Fruit fly (Drosophila melanogaster) whole organism, embryonic: ENCODE results near the gene CG16959.
A peak's percentile ranks its signal among the peaks of the same experiment; 100 is the strongest.

Source experiments
- Bdp1 ChIP-seq: fragments of 200-800 bp; sonication (Bioruptor generic); optimal IDR thresholded peaks from 3 replicates; lab custom pipeline; 2016; ENCODE audit warnings: missing biosample characterization, missing genetic modification characterization
- Blimp-1 ChIP-seq: fragments of 200-800 bp; sonication (Bioruptor generic); optimal IDR thresholded peaks from 3 replicates; lab custom pipeline; 2018; ENCODE audit warnings: missing biosample characterization, missing genetic modification characterization, mild to moderate bottlenecking, moderate library complexity, missing genetic modification reagents
- CG11247 ChIP-seq: fragments of 200-800 bp; sonication (Bioruptor generic); IDR thresholded peaks from 2 replicates; pipeline ENCODE4 v1.3.6; 2022; ENCODE audit warnings: missing biosample characterization, missing genetic modification characterization
- CG11504 ChIP-seq: fragments of 200-800 bp; sonication (Bioruptor generic); optimal IDR thresholded peaks from 3 replicates; lab custom pipeline; 2019; ENCODE audit warnings: missing biosample characterization, mild to moderate bottlenecking, missing genetic modification characterization, moderate library complexity
- CG15479 ChIP-seq: fragments of 200-800 bp; sonication (Bioruptor generic); optimal IDR thresholded peaks from 3 replicates; lab custom pipeline; 2019; ENCODE audit warnings: missing biosample characterization, mild to moderate bottlenecking, missing genetic modification characterization, moderate library complexity
- CG1602 ChIP-seq: fragments of 200-800 bp; sonication (Bioruptor generic); optimal IDR thresholded peaks from 3 replicates; lab custom pipeline; 2016; ENCODE audit warnings: missing biosample characterization, missing genetic modification characterization
- CG1603 ChIP-seq: fragments of 200-800 bp; sonication (Bioruptor generic); optimal IDR thresholded peaks from 2 replicates; lab custom pipeline; 2019; ENCODE audit warnings: missing biosample characterization, mild to moderate bottlenecking, missing genetic modification characterization, moderate library complexity
- CG17186 ChIP-seq: fragments of 200-800 bp; sonication (Bioruptor generic); optimal IDR thresholded peaks from 3 replicates; lab custom pipeline; 2017; ENCODE audit warnings: missing biosample characterization, missing genetic modification reagents, missing genetic modification characterization
- CG18262 ChIP-seq: fragments of 200-800 bp; optimal IDR thresholded peaks from 3 replicates; lab custom pipeline; 2019; ENCODE audit warnings: missing biosample characterization, mild to moderate bottlenecking, missing genetic modification characterization, moderate library complexity
- CG18599 ChIP-seq: fragments of 200-800 bp; sonication (Bioruptor generic); optimal IDR thresholded peaks from 3 replicates; lab custom pipeline; 2017; ENCODE audit warnings: missing biosample characterization, missing genetic modification characterization, mild to moderate bottlenecking, moderate library complexity, missing genetic modification reagents
- CG2678 ChIP-seq: fragments of 200-800 bp; sonication (Bioruptor generic); optimal IDR thresholded peaks from 3 replicates; lab custom pipeline; 2019; ENCODE audit warnings: missing biosample characterization, mild to moderate bottlenecking, missing genetic modification characterization, moderate library complexity
- CG31441 ChIP-seq: fragments of 200-800 bp; sonication (Bioruptor generic); IDR thresholded peaks from 2 replicates; pipeline ENCODE4 v1.3.6; 2022; ENCODE audit warnings: missing biosample characterization, missing genetic modification characterization
- CG3163 ChIP-seq: fragments of 200-800 bp; sonication (Bioruptor generic); optimal IDR thresholded peaks from 3 replicates; lab custom pipeline; 2016; ENCODE audit warnings: missing biosample characterization, missing genetic modification characterization
- CG5953 ChIP-seq: fragments of 200-800 bp; sonication (Bioruptor generic); IDR thresholded peaks from 2 replicates; pipeline ENCODE4 v1.3.6; 2022; ENCODE audit warnings: missing biosample characterization, missing genetic modification characterization
- CG6254 ChIP-seq: fragments of 200-800 bp; sonication (Bioruptor generic); optimal IDR thresholded peaks from 3 replicates; lab custom pipeline; 2017; ENCODE audit warnings: mild to moderate bottlenecking, missing biosample characterization, missing genetic modification reagents, missing genetic modification characterization
- CG6689 ChIP-seq: fragments of 200-800 bp; sonication (Bioruptor generic); IDR thresholded peaks from 2 replicates; pipeline ENCODE4 v1.3.6; 2022; ENCODE audit warnings: missing biosample characterization, missing genetic modification characterization
- CG7357 ChIP-seq: fragments of 200-800 bp; sonication (Bioruptor generic); IDR thresholded peaks from 3 replicates; pipeline ENCODE4 v1.3.6; 2022; ENCODE audit warnings: missing biosample characterization, missing genetic modification characterization
- CG9727 ChIP-seq: fragments of 200-800 bp; sonication (Bioruptor generic); optimal IDR thresholded peaks from 3 replicates; lab custom pipeline; 2017; ENCODE audit warnings: missing biosample characterization, mild to moderate bottlenecking, missing genetic modification characterization
- ERR ChIP-seq: fragments of 200-800 bp; sonication (Bioruptor generic); optimal IDR thresholded peaks from 2 replicates; lab custom pipeline; 2016; ENCODE audit warnings: missing biosample characterization, missing genetic modification characterization
- Hr39 ChIP-seq: fragments of >200 bp; optimal IDR thresholded peaks from 2 replicates; lab custom pipeline; 2017
- Med ChIP-seq: fragments of 200-800 bp; sonication (Bioruptor generic); peaks from one replicate; lab custom pipeline; 2016; ENCODE audit warnings: missing biosample characterization, missing genetic modification characterization, mild to moderate bottlenecking, inconsistent platforms, moderate library complexity
- Pdp1 ChIP-seq, 2 experiments: fragments of 200-800 bp; sonication (Bioruptor generic); optimal IDR thresholded peaks; 3 replicates each; lab custom pipeline; 2016; ENCODE audit warnings: missing biosample characterization in 2 of 2, missing genetic modification characterization in 2 of 2, mild to moderate bottlenecking in 1 of 2, moderate library complexity in 1 of 2
- Trl ChIP-seq, 3 experiments: fragments of >200 bp in 2 of 3; fragments of 200-800 bp in 1 of 3; sonication (Bioruptor generic) in 1 of 3; optimal IDR thresholded peaks; 2 replicates in 1 of 3; 3 replicates in 2 of 3; lab custom pipeline; 2016 to 2017; ENCODE audit warnings: missing biosample characterization in 1 of 3, missing genetic modification characterization in 1 of 3
- abd-A ChIP-seq: fragments of 200-800 bp; sonication (Bioruptor generic); optimal IDR thresholded peaks from 3 replicates; lab custom pipeline; 2019; ENCODE audit warnings: missing biosample characterization, mild to moderate bottlenecking, missing genetic modification characterization, moderate library complexity
- ash1 ChIP-seq: fragments of 200-800 bp; sonication (Bioruptor generic); optimal IDR thresholded peaks from 2 replicates; lab custom pipeline; 2018; ENCODE audit warnings: missing biosample characterization, mild to moderate bottlenecking, missing genetic modification characterization
- bbx ChIP-seq: fragments of 200-800 bp; sonication (Bioruptor generic); IDR thresholded peaks from 2 replicates; pipeline ENCODE4 v1.3.6; 2022; ENCODE audit warnings: missing biosample characterization, missing genetic modification characterization; ENCODE audit not compliant: partially characterized antibody
- br ChIP-seq: fragments of >200 bp; optimal IDR thresholded peaks from 2 replicates; lab custom pipeline; 2017
- chn ChIP-seq: fragments of 200-800 bp; sonication (Bioruptor generic); optimal IDR thresholded peaks from 2 replicates; lab custom pipeline; 2016; ENCODE audit warnings: missing biosample characterization, missing genetic modification characterization
- dan ChIP-seq: fragments of 200-800 bp; sonication (Bioruptor generic); IDR thresholded peaks from 2 replicates; pipeline ENCODE4 v1.3.6; 2022; ENCODE audit warnings: missing biosample characterization, missing genetic modification characterization
- disco-r ChIP-seq: fragments of 200-800 bp; sonication (Bioruptor generic); optimal IDR thresholded peaks from 2 replicates; lab custom pipeline; 2016; ENCODE audit warnings: missing biosample characterization, missing genetic modification characterization
- dpn ChIP-seq, 2 experiments: fragments of 200-800 bp; sonication (Bioruptor generic); optimal IDR thresholded peaks; 3 replicates each; lab custom pipeline; 2016; ENCODE audit warnings: missing biosample characterization in 2 of 2, missing genetic modification characterization in 2 of 2
- fu2 ChIP-seq: fragments of 200-800 bp; sonication (Bioruptor generic); optimal IDR thresholded peaks from 2 replicates; lab custom pipeline; 2016; ENCODE audit warnings: missing biosample characterization, missing genetic modification characterization
- gsb-n ChIP-seq: fragments of 200-800 bp; sonication (Bioruptor generic); optimal IDR thresholded peaks from 3 replicates; lab custom pipeline; 2018; ENCODE audit warnings: missing biosample characterization, mild to moderate bottlenecking, missing genetic modification characterization
- her ChIP-seq: fragments of 200-800 bp; sonication (Bioruptor generic); optimal IDR thresholded peaks from 2 replicates; lab custom pipeline; 2016; ENCODE audit warnings: missing biosample characterization, missing genetic modification characterization
- lab ChIP-seq: fragments of 200-800 bp; sonication (Bioruptor generic); optimal IDR thresholded peaks from 3 replicates; lab custom pipeline; 2017; ENCODE audit warnings: missing biosample characterization, missing genetic modification characterization, mild to moderate bottlenecking, moderate library complexity, missing genetic modification reagents
- lbe ChIP-seq: fragments of 200-800 bp; sonication (Bioruptor generic); optimal IDR thresholded peaks from 2 replicates; lab custom pipeline; 2016; ENCODE audit warnings: missing biosample characterization, mild to moderate bottlenecking, missing genetic modification characterization
- nmo ChIP-seq: fragments of 200-800 bp; sonication (Bioruptor generic); optimal IDR thresholded peaks from 2 replicates; lab custom pipeline; 2018; ENCODE audit warnings: missing biosample characterization, mild to moderate bottlenecking, missing genetic modification characterization, moderate library complexity
- pfk ChIP-seq: fragments of 200-800 bp; sonication (Bioruptor generic); optimal IDR thresholded peaks from 2 replicates; lab custom pipeline; 2018; ENCODE audit warnings: missing biosample characterization, mild to moderate bottlenecking, missing genetic modification characterization, moderate library complexity
- row ChIP-seq: fragments of 200-800 bp; sonication (Bioruptor generic); IDR thresholded peaks from 3 replicates; pipeline ENCODE4 v1.3.6; 2022; ENCODE audit warnings: missing biosample characterization, missing genetic modification characterization
- scrt ChIP-seq: fragments of 200-800 bp; sonication (Bioruptor generic); optimal IDR thresholded peaks from 2 replicates; lab custom pipeline; 2018; ENCODE audit warnings: missing biosample characterization, mild to moderate bottlenecking, missing genetic modification characterization, moderate library complexity
- sd ChIP-seq: fragments of 200-800 bp; sonication (Bioruptor generic); optimal IDR thresholded peaks from 3 replicates; lab custom pipeline; 2018; ENCODE audit warnings: missing biosample characterization, mild to moderate bottlenecking, missing genetic modification characterization, moderate library complexity
- sens ChIP-seq: fragments of 200-800 bp; sonication (Bioruptor generic); peaks from one replicate; lab custom pipeline; 2016; ENCODE audit warnings: missing biosample characterization, missing genetic modification characterization
- shn ChIP-seq: fragments of 200-800 bp; sonication (Bioruptor generic); optimal IDR thresholded peaks from 3 replicates; lab custom pipeline; 2016; ENCODE audit warnings: missing biosample characterization, missing genetic modification characterization
- sima ChIP-seq: fragments of 200-800 bp; sonication (Bioruptor generic); optimal IDR thresholded peaks from 2 replicates; lab custom pipeline; 2016; ENCODE audit warnings: missing biosample characterization, missing genetic modification characterization
- sqz ChIP-seq: fragments of 200-800 bp; sonication (Bioruptor generic); optimal IDR thresholded peaks from 3 replicates; lab custom pipeline; 2018; ENCODE audit warnings: missing biosample characterization, mild to moderate bottlenecking, missing genetic modification characterization
- sr ChIP-seq: fragments of 200-800 bp; sonication (Bioruptor generic); IDR thresholded peaks from 3 replicates; pipeline ENCODE4 v1.3.6; 2022; ENCODE audit warnings: missing biosample characterization, missing genetic modification characterization
- twi ChIP-seq: fragments of 200-800 bp; optimal IDR thresholded peaks from 2 replicates; lab custom pipeline; 2019; ENCODE audit warnings: missing biosample characterization, mild to moderate bottlenecking, missing genetic modification characterization, moderate library complexity
- usp ChIP-seq: fragments of >200 bp; optimal IDR thresholded peaks from 2 replicates; lab custom pipeline; 2017; ENCODE audit warnings: missing biosample characterization, missing genetic modification characterization
- vvl ChIP-seq: fragments of 200-800 bp; sonication (Bioruptor generic); IDR thresholded peaks from 2 replicates; pipeline ENCODE4 v1.3.6; 2022; ENCODE audit warnings: missing biosample characterization, missing genetic modification characterization
- z ChIP-seq: fragments of 200-800 bp; sonication (Bioruptor generic); IDR thresholded peaks from 3 replicates; pipeline ENCODE4 v1.3.6; 2022; ENCODE audit warnings: missing biosample characterization, missing genetic modification characterization

CG16959 gene

DNA sequence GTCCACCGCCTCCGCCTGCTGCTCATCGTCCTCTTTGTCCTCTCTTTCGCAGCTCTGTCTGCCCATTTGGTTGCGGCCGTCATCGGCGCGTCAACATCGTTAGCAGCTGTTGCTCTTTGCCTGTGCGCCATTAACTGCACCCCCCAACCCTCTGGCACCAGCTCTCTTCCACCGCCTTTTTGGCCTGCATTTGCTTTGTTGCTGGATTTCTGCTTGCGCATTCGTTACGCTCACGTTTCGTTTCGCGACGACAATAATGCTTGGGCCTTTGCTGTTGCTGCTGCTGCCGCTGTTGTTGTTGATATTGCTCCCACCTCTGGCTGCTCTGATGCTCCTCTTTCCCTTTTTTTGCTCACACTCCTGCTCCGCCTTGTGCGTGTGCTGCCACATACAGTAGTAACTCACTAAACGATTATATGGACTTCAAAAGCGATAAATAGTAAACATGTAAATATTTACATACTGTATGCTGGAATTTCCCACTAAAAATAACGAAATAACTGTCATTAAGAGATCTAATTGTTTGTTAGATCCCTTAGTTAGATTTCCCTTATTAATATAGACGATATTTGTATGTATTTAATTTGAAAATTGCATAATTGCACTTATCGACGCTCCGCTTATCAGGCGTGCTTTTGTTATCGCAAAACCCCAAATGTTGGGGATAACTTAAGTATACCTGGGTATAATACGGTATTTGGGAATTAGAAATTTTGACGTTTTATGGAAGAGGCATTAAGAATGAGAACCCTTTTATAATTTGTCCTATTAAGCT lies 23.3 kb downstream of the CG16959 start (continued):
- no peak for TF ChIP-seq CG1602 (GFP tag; lab: Kevin White, UChicago)
- peak; percentile 28 for TF ChIP-seq CG3163 (GFP tag; lab: Kevin White, UChicago)
- no peak for TF ChIP-seq CG5953 (GFP tag; lab: Robert Waterston, UW)
- TF ChIP-seq CG15479: no peak
- TF ChIP-seq CG11504 (tag; lab: Kevin White, UChicago): peak; percentile 23
- peak; percentile 25; the same call in 1 of the 3 replicates for TF ChIP-seq row (GFP tag; lab: Robert Waterston, UW)
- no peak for TF ChIP-seq Blimp-1 (GFP tag; lab: Kevin White, UChicago)
- TF ChIP-seq her (GFP tag; lab: Kevin White, UChicago): no peak
- no peak for TF ChIP-seq CG18599 (GFP tag; lab: Kevin White, UChicago)
- no peak for TF ChIP-seq CG6254 (GFP tag; lab: Kevin White, UChicago)
- no peak for TF ChIP-seq ash1 (GFP tag; lab: Kevin White, UChicago)
- TF ChIP-seq nmo: peak; percentile 4
- no peak for TF ChIP-seq lab (GFP tag; lab: Kevin White, UChicago)
- TF ChIP-seq CG31441 (GFP tag; lab: Robert Waterston, UW): no peak
- no peak for TF ChIP-seq CG7357 (GFP tag; lab: Robert Waterston, UW)
- peak in 1 of 2 experiments; percentile 17 for TF ChIP-seq Pdp1 (GFP tag; optimal IDR thresholded peaks at IDR 0.05; lab: Kevin White, UChicago)
- no peak for TF ChIP-seq CG17186 (GFP tag; lab: Kevin White, UChicago)
- TF ChIP-seq z (GFP tag; lab: Robert Waterston, UW): no peak
- peak; percentile 59 for TF ChIP-seq abd-A (tag; lab: Kevin White, UChicago)
- no peak for TF ChIP-seq CG18262 (tag; lab: Kevin White, UChicago)
- TF ChIP-seq CG9727 (GFP tag; lab: Kevin White, UChicago): no peak
- TF ChIP-seq Hr39: no peak
- peak; percentile 45; the same call in 1 of the 2 replicates for TF ChIP-seq bbx (GFP tag; lab: Robert Waterston, UW)
- peak; percentile 24 for TF ChIP-seq CG2678 (tag; lab: Kevin White, UChicago)
- TF ChIP-seq dpn (GFP tag; optimal IDR thresholded peaks at IDR 0.05; lab: Kevin White, UChicago): no peak
- no peak for TF ChIP-seq usp (GFP tag; lab: Kevin White, UChicago)
- TF ChIP-seq chn: no peak
- peak; percentile 45 for TF ChIP-seq sens (GFP tag; lab: Kevin White, UChicago)
- TF ChIP-seq lbe: peak; percentile 42
- TF ChIP-seq dan (GFP tag; lab: Robert Waterston, UW): no peak
- no peak for TF ChIP-seq pfk (GFP tag; lab: Kevin White, UChicago)
- TF ChIP-seq shn (GFP tag; lab: Kevin White, UChicago): no peak
- peak; percentile 80 for TF ChIP-seq scrt (GFP tag; lab: Kevin White, UChicago)
- no peak for TF ChIP-seq ERR (GFP tag; lab: Kevin White, UChicago)
- TF ChIP-seq disco-r (GFP tag; lab: Kevin White, UChicago): no peak
- peak; percentile 54 for TF ChIP-seq Med (GFP tag; lab: Kevin White, UChicago)
- TF ChIP-seq br (lab: Kevin White, UChicago): no peak
- peak; percentile 66 for TF ChIP-seq gsb-n (tag; lab: Kevin White, UChicago)
- 0 out of 2 replicates have a peak, but pooled peaks have one; percentile 14 for TF ChIP-seq CG11247
- no peak for TF ChIP-seq CG6689
- no peak for TF ChIP-seq fu2
- TF ChIP-seq CG1603 (tag; lab: Kevin White, UChicago): peak; percentile 2
- 0 out of 2 replicates have a peak, but pooled peaks have one; percentile 6 for TF ChIP-seq vvl (GFP tag; lab: Robert Waterston, UW)
- TF ChIP-seq sima: no peak
- no peak for TF ChIP-seq sd (tag; lab: Kevin White, UChicago)
- no peak for TF ChIP-seq sqz
- 0 out of 3 replicates have a peak, but pooled peaks have one; percentile 3 for TF ChIP-seq sr
- peak; percentile 14 to 38 for TF ChIP-seq Trl (optimal IDR thresholded peaks at IDR 0.05; lab: Kevin White, UChicago)
- TF ChIP-seq Trl (GFP tag; optimal IDR thresholded peaks at IDR 0.05; lab: Kevin White, UChicago): no peak
- no peak for TF ChIP-seq Bdp1 (GFP tag; lab: Kevin White, UChicago)
- TF ChIP-seq twi: no peak
